Worm (Caenorhabditis elegans) whole organism, midembryonic: ENCODE data around the gene Y111B2A.21.

Source experiments
- T22C8.4 ChIP-seq: fragments of 200-800 bp; sonication (Bioruptor generic); IDR thresholded peaks from 2 replicates; pipeline ENCODE4 v1.3.6; 2022; ENCODE audit warnings: missing genetic modification characterization, missing compliant biosample characterization
- cog-1 ChIP-seq: sonication (generic microtip); optimal IDR thresholded peaks from 2 replicates; lab custom pipeline; 2016; ENCODE audit warnings: missing genetic modification characterization, missing compliant biosample characterization
- flt-1 ChIP-seq: fragments of 200-800 bp; sonication (Bioruptor generic); IDR thresholded peaks from 2 replicates; pipeline ENCODE4 v1.3.6; 2022; ENCODE audit warnings: missing genetic modification characterization, missing compliant biosample characterization
- klf-2 ChIP-seq: fragments of 200-800 bp; sonication (Bioruptor generic); conservative IDR thresholded peaks from 2 replicates; pipeline ENCODE4 v1.3.6; 2022; ENCODE audit warnings: missing genetic modification reagents, missing genetic modification characterization, missing compliant biosample characterization
- med-1 ChIP-seq: sonication (generic microtip); optimal IDR thresholded peaks from 2 replicates; lab custom pipeline; 2017; ENCODE audit warnings: missing genetic modification characterization, mild to moderate bottlenecking, missing compliant biosample characterization, antibody characterized with exemption, missing genetic modification reagents; ENCODE audit not compliant: insufficient read depth
- ref-1 ChIP-seq: fragments of 200-800 bp; sonication (Bioruptor generic); conservative IDR thresholded peaks from 2 replicates; pipeline ENCODE4 v1.3.6; 2022; ENCODE audit warnings: missing genetic modification reagents, missing genetic modification characterization, missing compliant biosample characterization
- ztf-23 ChIP-seq: fragments of 200-800 bp; sonication (Bioruptor generic); IDR thresholded peaks from 2 replicates; pipeline ENCODE4 v1.3.6; 2022; ENCODE audit warnings: missing genetic modification reagents, missing genetic modification characterization, missing compliant biosample characterization

DNA sequence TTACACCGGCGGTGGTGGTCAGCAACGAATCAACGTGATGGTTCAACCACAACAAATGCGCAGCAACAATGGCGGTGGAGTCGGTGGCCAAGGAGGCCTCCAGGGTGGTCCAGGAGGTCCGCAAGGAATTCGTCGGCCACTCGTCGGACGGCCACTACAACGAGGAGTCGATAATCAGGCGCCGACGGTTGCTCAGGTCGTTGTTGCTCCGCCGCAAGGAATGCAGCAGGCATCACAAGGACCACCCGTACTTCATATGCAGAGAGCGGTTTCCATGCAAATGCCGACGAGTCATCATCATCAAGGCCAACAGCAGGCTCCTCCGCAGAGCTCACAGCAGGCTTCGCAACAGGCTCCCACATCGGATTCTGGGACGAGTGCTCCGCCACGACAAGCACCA, 2.7 kb upstream of the Y111B2A.21 start:
- no peak for TF ChIP-seq T22C8.4 (GFP tag; lab: Robert Waterston, UW)
- TF ChIP-seq ztf-23 (GFP tag; lab: Robert Waterston, UW), result no peak
- no peak for TF ChIP-seq cog-1
- TF ChIP-seq ref-1, result no peak
- TF ChIP-seq med-1 (GFP tag; lab: Kevin White, UChicago), result no peak
- TF ChIP-seq flt-1 (GFP tag; lab: Robert Waterston, UW), result no peak
- TF ChIP-seq klf-2 (GFP tag; lab: Robert Waterston, UW), result no peak
